Worm (Caenorhabditis elegans) whole organism, L4 larva: ENCODE data around the gene C24G6.8.

Experiments used
- D1046.2 ChIP-seq: fragments of 200-800 bp; sonication (Bioruptor generic); IDR thresholded peaks from 2 replicates; pipeline ENCODE4 v1.3.6; 2022; ENCODE audit warnings: missing genetic modification characterization, missing compliant biosample characterization
- F10B5.3 ChIP-seq: sonication (generic microtip); optimal IDR thresholded peaks from 2 replicates; lab custom pipeline; 2016; ENCODE audit warnings: mild to moderate bottlenecking, missing genetic modification characterization, missing compliant biosample characterization
- F26F4.8 ChIP-seq: fragments of 200-800 bp; sonication (Bioruptor generic); conservative IDR thresholded peaks from 2 replicates; pipeline ENCODE4 v1.3.6; 2022; ENCODE audit warnings: missing genetic modification characterization, missing compliant biosample characterization
- F49E8.2 ChIP-seq: sonication (generic microtip); optimal IDR thresholded peaks from 2 replicates; lab custom pipeline; 2016; ENCODE audit warnings: missing compliant biosample characterization, mild to moderate bottlenecking, missing genetic modification characterization, borderline replicate concordance
- R02D3.7 ChIP-seq: fragments of 150-350 bp; sonication (generic microtip); optimal IDR thresholded peaks from 3 replicates; lab custom pipeline; 2014; ENCODE audit warnings: missing biosample characterization, missing genetic modification characterization
- Y105C5A.15 ChIP-seq: fragments of 200-800 bp; sonication (Bioruptor generic); IDR thresholded peaks from 2 replicates; pipeline ENCODE4 v1.3.6; 2022; ENCODE audit warnings: missing genetic modification characterization, missing compliant biosample characterization
- Y48G9A.11 ChIP-seq: fragments of 200-800 bp; sonication (Bioruptor generic); IDR thresholded peaks from 2 replicates; pipeline ENCODE4 v1.3.6; 2022; ENCODE audit warnings: missing genetic modification reagents, missing genetic modification characterization, missing compliant biosample characterization
- Y5F2A.4 ChIP-seq: fragments of 200-800 bp; sonication (Bioruptor generic); optimal IDR thresholded peaks from 2 replicates; lab custom pipeline; 2018; ENCODE audit warnings: mild to moderate bottlenecking, missing genetic modification characterization, missing compliant biosample characterization
- Y75B8A.6 ChIP-seq: fragments of 200-800 bp; sonication (Bioruptor generic); IDR thresholded peaks from 2 replicates; pipeline ENCODE4 v1.3.6; 2022; ENCODE audit warnings: missing genetic modification reagents, missing genetic modification characterization, missing compliant biosample characterization
- ZK337.2 ChIP-seq: fragments of 200-800 bp; sonication (Bioruptor generic); IDR thresholded peaks from 2 replicates; pipeline ENCODE4 v1.3.6; 2022; ENCODE audit warnings: missing genetic modification reagents, missing genetic modification characterization, missing compliant biosample characterization
- ZK546.5 ChIP-seq, 2 experiments: sonication (generic microtip); optimal IDR thresholded peaks; 2 replicates each; lab custom pipeline; 2017; ENCODE audit warnings: missing biosample characterization in 2 of 2, missing genetic modification characterization in 2 of 2
- aha-1 ChIP-seq: fragments of 150-350 bp; peaks from one replicate; lab custom pipeline; 2014; ENCODE audit warnings: missing biosample characterization, missing genetic modification characterization
- aly-2 ChIP-seq: sonication (generic microtip); optimal IDR thresholded peaks from 2 replicates; lab custom pipeline; 2018; ENCODE audit warnings: missing biosample characterization, missing genetic modification characterization
- ama-1 ChIP-seq: fragments of 150-350 bp; optimal IDR thresholded peaks from 2 replicates; lab custom pipeline; 2014; ENCODE audit warnings: inconsistent platforms, mixed read lengths
- attf-4 ChIP-seq: sonication (generic microtip); optimal IDR thresholded peaks from 3 replicates; lab custom pipeline; 2017; ENCODE audit warnings: missing biosample characterization, missing genetic modification characterization
- ceh-20 ChIP-seq: fragments of 200-800 bp; sonication (Bioruptor generic); IDR thresholded peaks from 2 replicates; pipeline ENCODE4 v1.3.6; 2022; ENCODE audit warnings: missing genetic modification reagents, missing genetic modification characterization, missing compliant biosample characterization
- ceh-28 ChIP-seq: fragments of 150-350 bp; optimal IDR thresholded peaks from 2 replicates; lab custom pipeline; 2014; ENCODE audit warnings: missing biosample characterization, missing genetic modification reagents, missing genetic modification characterization
- ceh-32 ChIP-seq: sonication (generic microtip); optimal IDR thresholded peaks from 2 replicates; lab custom pipeline; 2016; ENCODE audit warnings: mild to moderate bottlenecking, missing genetic modification characterization, missing compliant biosample characterization; ENCODE audit not compliant: poor library complexity
- ceh-62 ChIP-seq: sonication (generic microtip); optimal IDR thresholded peaks from 2 replicates; lab custom pipeline; 2017; ENCODE audit warnings: missing biosample characterization, missing genetic modification characterization
- ceh-82 ChIP-seq: sonication (generic microtip); optimal IDR thresholded peaks from 2 replicates; lab custom pipeline; 2017; ENCODE audit warnings: missing biosample characterization, missing genetic modification characterization
- ctbp-1 ChIP-seq: fragments of 200-800 bp; sonication (Bioruptor generic); IDR thresholded peaks from 2 replicates; pipeline ENCODE4 v1.3.6; 2022; ENCODE audit warnings: missing genetic modification reagents, missing genetic modification characterization, missing compliant biosample characterization
- daf-8 ChIP-seq: fragments of 200-800 bp; sonication (Bioruptor generic); IDR thresholded peaks from 2 replicates; pipeline ENCODE4 v1.3.6; 2022; ENCODE audit warnings: missing genetic modification characterization, missing compliant biosample characterization
- dmd-8 ChIP-seq: fragments of 200-800 bp; sonication (Bioruptor generic); IDR thresholded peaks from 2 replicates; pipeline ENCODE4 v1.3.6; 2022; ENCODE audit warnings: missing genetic modification characterization, missing compliant biosample characterization
- egl-43 ChIP-seq: fragments of 200-800 bp; sonication (Bioruptor generic); IDR thresholded peaks from 2 replicates; pipeline ENCODE4 v1.3.6; 2022; ENCODE audit warnings: missing genetic modification reagents, missing genetic modification characterization, missing compliant biosample characterization
- fkh-10 ChIP-seq: fragments of 150-350 bp; optimal IDR thresholded peaks from 2 replicates; lab custom pipeline; 2014; ENCODE audit warnings: missing biosample characterization, missing genetic modification reagents, missing genetic modification characterization
- fos-1 ChIP-seq: fragments of 150-350 bp; optimal IDR thresholded peaks from 2 replicates; lab custom pipeline; 2014; ENCODE audit warnings: missing biosample characterization, missing genetic modification characterization
- hif-1 ChIP-seq, 2 experiments: sonication (generic microtip); optimal IDR thresholded peaks; 2 replicates each; lab custom pipeline; 2016 to 2017; ENCODE audit warnings: missing compliant biosample characterization in 2 of 2, missing genetic modification characterization in 2 of 2, missing genetic modification reagents in 2 of 2, missing genotype in 2 of 2, mild to moderate bottlenecking in 1 of 2
- lin-1 ChIP-seq: fragments of 200-800 bp; sonication (Bioruptor generic); IDR thresholded peaks from 2 replicates; pipeline ENCODE4 v1.3.6; 2022; ENCODE audit warnings: missing genetic modification reagents, missing genetic modification characterization, missing compliant biosample characterization
- lin-39 ChIP-seq: fragments of 150-350 bp; optimal IDR thresholded peaks from 2 replicates; lab custom pipeline; 2014; ENCODE audit warnings: missing biosample characterization, missing genetic modification reagents, missing genetic modification characterization
- lsy-2 ChIP-seq, 2 experiments: fragments of 150-350 bp in 1 of 2; sonication (generic microtip) in 1 of 2; optimal IDR thresholded peaks; 2 replicates each; lab custom pipeline; 2014 to 2017; ENCODE audit warnings: missing biosample characterization in 2 of 2, missing genetic modification characterization in 2 of 2
- madf-9 ChIP-seq: fragments of 200-800 bp; sonication (Bioruptor generic); conservative IDR thresholded peaks from 2 replicates; pipeline ENCODE4 v1.3.6; 2022; ENCODE audit warnings: missing genetic modification reagents, missing genetic modification characterization, missing compliant biosample characterization
- mes-2 ChIP-seq: sonication (generic microtip); optimal IDR thresholded peaks from 2 replicates; lab custom pipeline; 2016; ENCODE audit warnings: missing genotype, mild to moderate bottlenecking, missing genetic modification characterization, missing compliant biosample characterization; ENCODE audit not compliant: poor library complexity, severe bottlenecking
- mxl-3 ChIP-seq: fragments of 200-800 bp; sonication (Bioruptor generic); optimal IDR thresholded peaks from 2 replicates; lab custom pipeline; 2018; ENCODE audit warnings: mild to moderate bottlenecking, missing genetic modification characterization, missing compliant biosample characterization
- nhr-10 ChIP-seq: fragments of 150-350 bp; optimal IDR thresholded peaks from 2 replicates; lab custom pipeline; 2014; ENCODE audit warnings: missing biosample characterization, missing genetic modification characterization
- nhr-11 ChIP-seq: fragments of 150-350 bp; optimal IDR thresholded peaks from 2 replicates; lab custom pipeline; 2014; ENCODE audit warnings: missing biosample characterization, missing genetic modification characterization
- nhr-237 ChIP-seq: sonication (generic microtip); optimal IDR thresholded peaks from 2 replicates; lab custom pipeline; 2017; ENCODE audit warnings: missing biosample characterization, missing genetic modification characterization
- nhr-28 ChIP-seq: fragments of 150-350 bp; optimal IDR thresholded peaks from 2 replicates; lab custom pipeline; 2014; ENCODE audit warnings: missing biosample characterization, missing genetic modification characterization
- nhr-42 ChIP-seq: fragments of 200-800 bp; sonication (Bioruptor generic); IDR thresholded peaks from 2 replicates; pipeline ENCODE4 v1.3.6; 2022; ENCODE audit warnings: missing genetic modification characterization, missing compliant biosample characterization
- nhr-48 ChIP-seq: sonication (generic microtip); optimal IDR thresholded peaks from 2 replicates; lab custom pipeline; 2016; ENCODE audit warnings: mild to moderate bottlenecking, missing genetic modification characterization, missing compliant biosample characterization
- nhr-6 ChIP-seq: fragments of 150-350 bp; optimal IDR thresholded peaks from 2 replicates; lab custom pipeline; 2014; ENCODE audit warnings: missing biosample characterization, missing genetic modification characterization
- pqm-1 ChIP-seq: sonication (generic microtip); optimal IDR thresholded peaks from 2 replicates; lab custom pipeline; 2017; ENCODE audit warnings: missing biosample characterization, missing genetic modification characterization
- rbr-2 ChIP-seq: sonication (generic microtip); optimal IDR thresholded peaks from 2 replicates; lab custom pipeline; 2016; ENCODE audit warnings: missing genotype, missing genetic modification characterization, missing compliant biosample characterization
- set-16 ChIP-seq: fragments of 200-800 bp; sonication (Bioruptor generic); IDR thresholded peaks from 2 replicates; pipeline ENCODE4 v1.3.6; 2022; ENCODE audit warnings: missing genetic modification reagents, missing genetic modification characterization, missing compliant biosample characterization
- snpc-1.2 ChIP-seq: fragments of 200-800 bp; sonication (Bioruptor generic); IDR thresholded peaks from 2 replicates; pipeline ENCODE4 v1.3.6; 2022; ENCODE audit warnings: missing genetic modification reagents, missing genetic modification characterization, missing compliant biosample characterization
- spr-1 ChIP-seq: sonication (generic microtip); optimal IDR thresholded peaks from 2 replicates; lab custom pipeline; 2016; ENCODE audit warnings: mild to moderate bottlenecking, missing genetic modification characterization, missing compliant biosample characterization
- unc-130 ChIP-seq: sonication (generic microtip); optimal IDR thresholded peaks from 2 replicates; lab custom pipeline; 2016; ENCODE audit warnings: missing genetic modification reagents, missing genetic modification characterization, missing compliant biosample characterization
- unc-39 ChIP-seq: sonication (generic microtip); optimal IDR thresholded peaks from 2 replicates; lab custom pipeline; 2017; ENCODE audit warnings: missing biosample characterization, missing genetic modification characterization
- unc-62 ChIP-seq, 3 experiments: fragments of 150-350 bp in 1 of 3; sonication (generic microtip); optimal IDR thresholded peaks in 2 of 3; peaks in 1 of 3; 1 replicate in 1 of 3; 2 replicates in 2 of 3; lab custom pipeline; 2014 to 2017; ENCODE audit warnings: missing biosample characterization in 3 of 3, missing genetic modification characterization in 3 of 3, missing genetic modification reagents in 3 of 3, missing genotype in 1 of 3
- zfp-2 ChIP-seq: sonication (generic microtip); optimal IDR thresholded peaks from 2 replicates; lab custom pipeline; 2016; ENCODE audit warnings: mild to moderate bottlenecking, missing genetic modification characterization, missing compliant biosample characterization
- zfp-3 ChIP-seq: fragments of 200-800 bp; sonication (Bioruptor generic); conservative IDR thresholded peaks from 2 replicates; pipeline ENCODE4 v1.3.6; 2022; ENCODE audit warnings: missing genetic modification reagents, missing genetic modification characterization, missing compliant biosample characterization
- zip-2 ChIP-seq: fragments of 150-350 bp; optimal IDR thresholded peaks from 2 replicates; lab custom pipeline; 2014; ENCODE audit warnings: missing biosample characterization, missing genetic modification characterization
- ztf-11 ChIP-seq: fragments of 150-350 bp; optimal IDR thresholded peaks from 2 replicates; lab custom pipeline; 2014; ENCODE audit warnings: missing biosample characterization, missing genetic modification characterization
- ztf-7 ChIP-seq: fragments of 150-350 bp; optimal IDR thresholded peaks from 2 replicates; lab custom pipeline; 2014; ENCODE audit warnings: missing biosample characterization, missing genetic modification characterization

The C24G6.8 gene

ce11 chrV:5512559-5512958 lies 23.1 kb downstream of the C24G6.8 start (continued):
- no peak for TF ChIP-seq zfp-3
- no peak for TF ChIP-seq ztf-7 (tag; lab: Kevin White, UChicago)
- no peak for TF ChIP-seq daf-8
- TF ChIP-seq nhr-11 (tag; lab: Kevin White, UChicago) = no peak
- no peak for TF ChIP-seq ama-1 (lab: Kevin White, UChicago)
- no peak for TF ChIP-seq attf-4
- TF ChIP-seq ceh-28 (tag; lab: Kevin White, UChicago) = no peak
- no peak for TF ChIP-seq set-16
- TF ChIP-seq ceh-82 (tag; lab: Kevin White, UChicago) = no peak
- TF ChIP-seq lin-39 (tag; lab: Kevin White, UChicago) = no peak
- no peak for TF ChIP-seq ceh-20
- no peak for TF ChIP-seq nhr-237 (tag; lab: Kevin White, UChicago)
- TF ChIP-seq ceh-62 = no peak
- TF ChIP-seq madf-9 (GFP tag; lab: Robert Waterston, UW) = no peak
- no peak for TF ChIP-seq nhr-6 (tag; lab: Kevin White, UChicago)
- no peak for TF ChIP-seq unc-130 (GFP tag; lab: Kevin White, UChicago)
- no peak for TF ChIP-seq R02D3.7
- TF ChIP-seq nhr-42 (GFP tag; lab: Robert Waterston, UW) = no peak
- peak; percentile 94 for TF ChIP-seq pqm-1 (tag; lab: Kevin White, UChicago)
- peak; percentile 85 for TF ChIP-seq nhr-28
- no peak for TF ChIP-seq hif-1 (tag; optimal IDR thresholded peaks at IDR 0.05; lab: Kevin White, UChicago)
- TF ChIP-seq spr-1 (tag; lab: Kevin White, UChicago) = no peak
- peak in 1 of 2 experiments; percentile 9 for TF ChIP-seq lsy-2 (tag; optimal IDR thresholded peaks at IDR 0.05; lab: Kevin White, UChicago)
- TF ChIP-seq nhr-10 = peak; percentile 13
- no peak for TF ChIP-seq aly-2
- 0 out of 2 replicates have a peak, but pooled peaks have one; percentile 55 for TF ChIP-seq Y75B8A.6
- no peak for TF ChIP-seq snpc-1.2 (GFP tag; lab: Robert Waterston, UW)
- TF ChIP-seq unc-62 (GFP tag; optimal IDR thresholded peaks at IDR 0.05 in 1 of 2; lab: Kevin White, UChicago) = peak in 1 of 2 experiments; percentile 87
- no peak for TF ChIP-seq unc-62 (tag; optimal IDR thresholded peaks at IDR 0.05; lab: Kevin White, UChicago)
- no peak for TF ChIP-seq D1046.2 (GFP tag; lab: Robert Waterston, UW)
- TF ChIP-seq nhr-48 (tag; lab: Kevin White, UChicago) = peak; percentile 66
- no peak for TF ChIP-seq zfp-2
- no peak for TF ChIP-seq F26F4.8 (GFP tag; lab: Robert Waterston, UW)
- TF ChIP-seq F10B5.3 (tag; lab: Kevin White, UChicago) = no peak
- TF ChIP-seq mxl-3 (GFP tag; lab: Kevin White, UChicago) = no peak
- TF ChIP-seq rbr-2 = no peak
- TF ChIP-seq Y105C5A.15 (GFP tag; lab: Robert Waterston, UW) = no peak
- no peak for TF ChIP-seq mes-2 (tag; lab: Kevin White, UChicago)
- TF ChIP-seq aha-1 (tag; lab: Kevin White, UChicago) = no peak
- TF ChIP-seq ZK337.2 (GFP tag; lab: Robert Waterston, UW) = no peak
- TF ChIP-seq ztf-11 (tag; lab: Kevin White, UChicago) = no peak
- TF ChIP-seq zip-2 (tag; lab: Kevin White, UChicago) = no peak
- no peak for TF ChIP-seq F49E8.2 (tag; lab: Kevin White, UChicago)
- TF ChIP-seq dmd-8 (GFP tag; lab: Robert Waterston, UW) = no peak
- TF ChIP-seq ZK546.5 (tag; optimal IDR thresholded peaks at IDR 0.05; lab: Kevin White, UChicago) = no peak
- TF ChIP-seq egl-43 (GFP tag; lab: Robert Waterston, UW) = no peak
- TF ChIP-seq fkh-10 = no peak
- TF ChIP-seq lin-1 (GFP tag; lab: Robert Waterston, UW) = peak; percentile 40; the same call in 1 of the 2 replicates
- TF ChIP-seq Y48G9A.11 (GFP tag; lab: Robert Waterston, UW) = no peak
- TF ChIP-seq Y5F2A.4 (GFP tag; lab: Kevin White, UChicago) = no peak
- no peak for TF ChIP-seq ceh-32 (tag; lab: Kevin White, UChicago)
- no peak for TF ChIP-seq ctbp-1 (GFP tag; lab: Robert Waterston, UW)
- no peak for TF ChIP-seq unc-39 (tag; lab: Kevin White, UChicago)
- TF ChIP-seq fos-1 (tag; lab: Kevin White, UChicago) = no peak
